Worm (Caenorhabditis elegans): ENCODE results near the gene F41G4.8.

- TF ChIP-seq nhr-12 (tag; optimal IDR thresholded peaks at IDR 0.05) (no peak), ama-1 (optimal IDR thresholded peaks at IDR 0.05) (no peak), lin-35 (GFP tag; optimal IDR thresholded peaks at IDR 0.05) (no peak), unc-130 (tag; optimal IDR thresholded peaks at IDR 0.05) (no peak), nhr-47 (tag; optimal IDR thresholded peaks at IDR 0.05) (no peak), ztf-4 (tag; optimal IDR thresholded peaks at IDR 0.05) (no peak), elt-2 (tag; optimal IDR thresholded peaks at IDR 0.05) (no peak), ceh-82 (tag; optimal IDR thresholded peaks at IDR 0.05) (no peak)
Observed at ce11 chrX:16880426-16880825, 35.6 kb upstream of the F41G4.8 start, which contains the start of gene acs-9.
